Worm (Caenorhabditis elegans): Measurements from ENCODE around the gene M7.7.

ce11 chrIV:11126028-11126427 is 36.4 kb downstream of the M7.7 start:
- TF ChIP-seq snpc-4 (GFP tag; optimal IDR thresholded peaks at IDR 0.05): no peak
- TF ChIP-seq snpc-4 (tag; optimal IDR thresholded peaks at IDR 0.05): no peak
- TF ChIP-seq rpc-1 (optimal IDR thresholded peaks at IDR 0.05): no peak
- TF ChIP-seq rpc-1 (tag; optimal IDR thresholded peaks at IDR 0.05): no peak
- no peak for TF ChIP-seq B0019.2 (GFP tag; conservative IDR thresholded peaks at IDR 0.05)
- no peak for TF ChIP-seq ztf-18 (tag; optimal IDR thresholded peaks at IDR 0.05)
- TF ChIP-seq akir-1 (GFP tag; optimal IDR thresholded peaks at IDR 0.05): no peak
- TF ChIP-seq nhr-179 (tag; optimal IDR thresholded peaks at IDR 0.05): no peak
- TF ChIP-seq let-607 (tag; optimal IDR thresholded peaks at IDR 0.05): no peak
- no peak for TF ChIP-seq F22D6.2 (tag; optimal IDR thresholded peaks at IDR 0.05)
- no peak for TF ChIP-seq ztf-3 (GFP tag; optimal IDR thresholded peaks at IDR 0.05)
- no peak for TF ChIP-seq sptf-2 (GFP tag; optimal IDR thresholded peaks at IDR 0.05)
- TF ChIP-seq egl-18 (GFP tag; IDR thresholded peaks at IDR 0.05): no peak
- TF ChIP-seq nfyb-1 (GFP tag; IDR thresholded peaks at IDR 0.05): no peak

Measured in whole organism, young adult.